Fruit fly (Drosophila melanogaster) Kc167 (cell line): ENCODE results near the gene zpg.

Source experiments
- Myc ChIP-seq: fragments of >200 bp; optimal IDR thresholded peaks from 2 replicates; lab custom pipeline; 2017; ENCODE audit warnings: missing external identifiers
- h ChIP-seq: fragments of >200 bp; optimal IDR thresholded peaks from 3 replicates; lab custom pipeline; 2018; ENCODE audit warnings: missing external identifiers

- TF ChIP-seq Myc (lab: Kevin White, UChicago) (no peak), h (lab: Kevin White, UChicago) (no peak)
Observed at dm6 chr3L:6556221-6556620, 49.6 kb downstream of the zpg start.
